Fruit fly (Drosophila melanogaster): ENCODE results near the gene GC.

DNA sequence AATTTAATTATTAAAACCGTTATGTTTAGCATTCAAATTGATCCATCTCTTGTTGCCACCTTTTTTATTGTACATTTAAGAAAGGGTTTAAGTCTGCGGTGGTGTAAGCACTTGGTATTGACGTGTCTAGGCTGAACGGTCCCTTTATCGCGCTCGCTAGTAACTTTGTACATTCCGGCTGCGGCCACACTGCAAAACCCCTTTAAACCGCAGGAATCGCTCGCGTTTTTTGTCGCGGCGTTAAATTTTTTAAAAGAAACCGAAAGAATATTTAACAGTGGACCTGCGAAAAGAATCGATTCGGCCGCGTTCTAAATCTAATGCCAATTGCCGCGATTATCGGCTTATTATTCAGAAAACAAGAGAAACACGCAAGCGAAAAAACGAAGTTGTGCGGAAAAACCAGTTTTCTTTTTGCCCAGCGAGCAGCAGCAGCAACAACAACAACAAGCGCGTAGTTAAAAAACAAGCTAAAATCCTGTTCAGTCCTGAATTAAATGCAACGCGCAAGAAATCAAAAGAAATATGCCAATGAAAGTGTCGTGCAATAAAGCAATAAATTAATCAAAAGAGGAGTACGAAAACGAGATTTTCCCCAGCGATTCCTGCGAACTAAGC lies 52.5 kb downstream of the GC start, which contains the start of gene CG13917:
- no peak for TF ChIP-seq Myc (optimal IDR thresholded peaks at IDR 0.05)
- no peak for TF ChIP-seq insv (optimal IDR thresholded peaks at IDR 0.05)
- no peak for TF ChIP-seq psq (optimal IDR thresholded peaks at IDR 0.05)
- TF ChIP-seq ttk (optimal IDR thresholded peaks at IDR 0.05) = no peak

Measured in Kc167 (cell line).